Worm (Caenorhabditis elegans) whole organism, mixed stage, embryonic: ENCODE measurements around the gene ptd-2.

ENCODE experiments used
- M03D4.4 ChIP-seq: sonication (generic microtip); optimal IDR thresholded peaks from 2 replicates; lab custom pipeline; 2017; ENCODE audit warnings: mild to moderate bottlenecking, missing genetic modification characterization, missing compliant biosample characterization
- bed-3 ChIP-seq: fragments of 200-800 bp; sonication (Bioruptor generic); optimal IDR thresholded peaks from 3 replicates; lab custom pipeline; 2018; ENCODE audit warnings: mild to moderate bottlenecking, missing genetic modification characterization, moderate library complexity, missing compliant biosample characterization
- blmp-1 ChIP-seq: fragments of 150-350 bp; optimal IDR thresholded peaks from 2 replicates; lab custom pipeline; 2014; ENCODE audit warnings: missing biosample characterization, missing genetic modification characterization
- ceh-39 ChIP-seq: fragments of 150-350 bp; optimal IDR thresholded peaks from 2 replicates; lab custom pipeline; 2014; ENCODE audit warnings: missing biosample characterization, missing genetic modification characterization
- ceh-43 ChIP-seq: fragments of 200-800 bp; sonication (Bioruptor generic); optimal IDR thresholded peaks from 2 replicates; lab custom pipeline; 2018; ENCODE audit warnings: mild to moderate bottlenecking, missing genetic modification characterization, moderate library complexity, missing compliant biosample characterization
- ceh-83 ChIP-seq: fragments of 200-800 bp; sonication (Bioruptor generic); optimal IDR thresholded peaks from 2 replicates; lab custom pipeline; 2018; ENCODE audit warnings: mild to moderate bottlenecking, missing genetic modification characterization, missing compliant biosample characterization
- ces-1 ChIP-seq: fragments of 150-350 bp; optimal IDR thresholded peaks from 2 replicates; lab custom pipeline; 2014; ENCODE audit warnings: missing biosample characterization, missing genetic modification reagents, missing genetic modification characterization
- cnd-1 ChIP-seq: fragments of 200-800 bp; sonication (Bioruptor generic); optimal IDR thresholded peaks from 2 replicates; lab custom pipeline; 2018; ENCODE audit warnings: mild to moderate bottlenecking, missing genetic modification characterization, missing compliant biosample characterization
- drap-1 ChIP-seq: fragments of 200-800 bp; sonication (Bioruptor generic); optimal IDR thresholded peaks from 3 replicates; lab custom pipeline; 2018; ENCODE audit warnings: mild to moderate bottlenecking, missing genetic modification characterization, missing compliant biosample characterization
- elt-1 ChIP-seq: sonication (generic microtip); optimal IDR thresholded peaks from 2 replicates; lab custom pipeline; 2017; ENCODE audit warnings: missing genetic modification characterization, mild to moderate bottlenecking, missing compliant biosample characterization, antibody characterized with exemption, moderate library complexity, borderline replicate concordance; ENCODE audit not compliant: insufficient read depth
- elt-3 ChIP-seq: fragments of 150-350 bp; optimal IDR thresholded peaks from 2 replicates; lab custom pipeline; 2014; ENCODE audit warnings: missing biosample characterization, missing genetic modification characterization
- flh-1 ChIP-seq: fragments of 200-800 bp; sonication (Bioruptor generic); optimal IDR thresholded peaks from 2 replicates; lab custom pipeline; 2018; ENCODE audit warnings: mild to moderate bottlenecking, missing genetic modification characterization, moderate library complexity, missing compliant biosample characterization
- lin-32 ChIP-seq: fragments of 200-800 bp; sonication (Bioruptor generic); optimal IDR thresholded peaks from 2 replicates; lab custom pipeline; 2018; ENCODE audit warnings: mild to moderate bottlenecking, missing genetic modification characterization, missing compliant biosample characterization
- lsy-2 ChIP-seq: fragments of 150-350 bp; optimal IDR thresholded peaks from 2 replicates; lab custom pipeline; 2014; ENCODE audit warnings: missing biosample characterization, missing genetic modification characterization
- mab-5 ChIP-seq: fragments of 150-350 bp; optimal IDR thresholded peaks from 2 replicates; lab custom pipeline; 2014; ENCODE audit warnings: missing biosample characterization, missing genetic modification characterization
- mep-1 ChIP-seq: fragments of 150-350 bp; optimal IDR thresholded peaks from 2 replicates; lab custom pipeline; 2017; ENCODE audit warnings: missing biosample characterization, missing genetic modification reagents, missing genetic modification characterization, inconsistent platforms
- mls-2 ChIP-seq: sonication (generic microtip); optimal IDR thresholded peaks from 2 replicates; lab custom pipeline; 2016; ENCODE audit warnings: mild to moderate bottlenecking, missing genetic modification characterization, moderate library complexity, missing compliant biosample characterization
- nhr-12 ChIP-seq: fragments of 150-350 bp; optimal IDR thresholded peaks from 2 replicates; lab custom pipeline; 2014; ENCODE audit warnings: missing biosample characterization, missing genetic modification characterization
- nhr-2 ChIP-seq: fragments of 150-350 bp; optimal IDR thresholded peaks from 2 replicates; lab custom pipeline; 2014; ENCODE audit warnings: missing biosample characterization, missing genetic modification characterization
- nhr-28 ChIP-seq: fragments of 150-350 bp; optimal IDR thresholded peaks from 2 replicates; lab custom pipeline; 2014; ENCODE audit warnings: missing biosample characterization, missing genetic modification characterization
- nhr-76 ChIP-seq: sonication (generic microtip); optimal IDR thresholded peaks from 2 replicates; lab custom pipeline; 2017; ENCODE audit warnings: missing biosample characterization, missing genetic modification characterization
- pha-4 ChIP-seq: fragments of 150-350 bp; optimal IDR thresholded peaks from 2 replicates; lab custom pipeline; 2018; ENCODE audit warnings: missing biosample characterization, missing genetic modification reagents, missing genetic modification characterization
- snpc-4 ChIP-seq: fragments of 150-350 bp; optimal IDR thresholded peaks from 2 replicates; lab custom pipeline; 2014; ENCODE audit warnings: missing biosample characterization, missing genetic modification characterization
- sptf-1 ChIP-seq: sonication (generic microtip); optimal IDR thresholded peaks from 2 replicates; lab custom pipeline; 2017; ENCODE audit warnings: mild to moderate bottlenecking, missing genetic modification characterization, moderate library complexity, missing compliant biosample characterization
- tbx-8 ChIP-seq: fragments of 200-800 bp; sonication (Bioruptor generic); optimal IDR thresholded peaks from 2 replicates; lab custom pipeline; 2018; ENCODE audit warnings: mild to moderate bottlenecking, missing genetic modification characterization, moderate library complexity, missing compliant biosample characterization
- unc-120 ChIP-seq: sonication (generic microtip); optimal IDR thresholded peaks from 2 replicates; lab custom pipeline; 2017; ENCODE audit warnings: missing genetic modification characterization, missing compliant biosample characterization; ENCODE audit not compliant: poor library complexity, severe bottlenecking
- unc-39 ChIP-seq: fragments of 150-350 bp; optimal IDR thresholded peaks from 2 replicates; lab custom pipeline; 2014; ENCODE audit warnings: missing biosample characterization, missing genetic modification characterization
- unc-62 ChIP-seq: fragments of 150-350 bp; optimal IDR thresholded peaks from 2 replicates; lab custom pipeline; 2014; ENCODE audit warnings: missing biosample characterization, missing genetic modification reagents, missing genetic modification characterization
- zip-8 ChIP-seq: fragments of 150-350 bp; optimal IDR thresholded peaks from 2 replicates; lab custom pipeline; 2014; ENCODE audit warnings: missing biosample characterization, missing genetic modification characterization
- ztf-11 ChIP-seq: fragments of 150-350 bp; optimal IDR thresholded peaks from 2 replicates; lab custom pipeline; 2014; ENCODE audit warnings: missing biosample characterization, missing genetic modification characterization

ptd-2 gene

DNA sequence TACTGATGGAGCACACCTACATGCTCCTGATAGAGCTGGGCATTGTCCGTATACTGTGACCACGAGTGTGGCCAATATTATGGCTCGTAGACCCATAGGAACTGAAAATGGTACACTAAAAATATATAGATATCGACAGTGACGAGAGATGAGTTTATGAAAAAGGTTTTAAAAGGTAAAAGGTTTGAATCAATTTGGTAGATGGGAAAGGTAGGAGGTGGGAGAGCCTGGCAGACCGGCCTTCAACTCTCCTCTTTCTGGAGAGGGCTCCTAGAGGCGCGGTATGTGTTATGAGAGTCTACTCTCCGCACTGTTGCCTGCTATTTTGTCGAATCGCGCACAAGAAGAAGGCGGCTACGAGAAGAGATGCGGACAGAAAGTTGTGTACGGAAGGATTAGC lies 37.4 kb downstream of the ptd-2 start, which contains the start of gene lron-2:
TSS of gene lron-2 (minus strand) at position 101 of the 400 bp plus-strand sequence.
- TF ChIP-seq snpc-4 (tag; lab: Kevin White, UChicago) (no peak), nhr-76 (tag; lab: Kevin White, UChicago) (no peak), blmp-1 (tag; lab: Kevin White, UChicago) (no peak), unc-62 (GFP tag; lab: Kevin White, UChicago) (no peak), ces-1 (GFP tag; lab: Kevin White, UChicago) (no peak), ceh-39 (tag; lab: Kevin White, UChicago) (no peak), tbx-8 (GFP tag; lab: Kevin White, UChicago) (no peak), flh-1 (no peak), pha-4 (tag; lab: Kevin White, UChicago) (no peak), nhr-28 (tag; lab: Kevin White, UChicago) (no peak), ceh-43 (no peak), lsy-2 (tag; lab: Kevin White, UChicago) (no peak), mls-2 (tag; lab: Kevin White, UChicago) (no peak), bed-3 (GFP tag; lab: Kevin White, UChicago) (no peak), ceh-83 (no peak), lin-32 (GFP tag; lab: Kevin White, UChicago) (no peak), unc-39 (tag; lab: Kevin White, UChicago) (no peak), elt-3 (tag; lab: Kevin White, UChicago) (no peak)

DNA sequence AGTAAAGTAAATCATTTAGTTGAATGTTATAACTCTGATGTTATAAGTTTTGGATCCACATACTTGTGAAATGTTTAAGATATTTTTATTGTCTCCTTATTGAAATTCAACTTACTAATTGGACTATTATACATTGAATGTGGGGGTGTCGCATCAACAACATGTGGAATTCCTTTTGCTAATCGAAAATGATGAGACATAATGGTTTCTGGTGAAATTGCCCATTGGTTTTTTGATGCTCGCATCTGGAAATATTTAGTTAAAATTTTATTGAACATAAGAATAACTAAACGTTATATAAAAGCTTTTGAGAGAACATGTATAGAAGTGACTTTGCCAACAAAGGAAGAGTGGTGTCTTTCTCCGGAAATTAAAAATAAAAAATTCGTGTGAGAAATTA lies 41.9 kb downstream of the ptd-2 start, which contains the start of gene ZK682.7:
TSS of gene ZK682.7 (minus strand) at position 247 of the 400 bp plus-strand sequence.
- no peak for TF ChIP-seq nhr-28 (tag; lab: Kevin White, UChicago)
- no peak for TF ChIP-seq ceh-39 (tag; lab: Kevin White, UChicago)
- TF ChIP-seq, all 35 proteins: peak for 0

DNA sequence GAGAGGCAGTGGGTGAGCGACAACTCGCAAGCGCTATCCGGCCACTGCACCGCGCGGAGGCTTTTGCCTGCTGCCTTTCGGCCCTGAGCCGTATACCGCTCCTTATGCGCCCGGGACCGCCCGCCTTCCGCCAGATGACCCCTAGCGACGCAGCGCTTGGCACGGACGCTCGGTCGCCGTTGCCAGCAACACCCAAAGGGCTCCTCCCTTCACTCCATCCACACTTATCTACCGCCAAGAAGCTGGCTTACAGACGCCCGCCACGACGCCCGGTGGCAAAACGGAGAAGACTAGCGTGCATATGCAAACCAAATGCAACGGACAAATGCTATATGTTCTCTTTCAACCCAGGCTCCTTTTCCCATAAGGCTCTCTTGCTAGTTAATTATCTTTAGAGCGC lies 43.3 kb downstream of the ptd-2 start:
- TF ChIP-seq ces-1 (GFP tag; lab: Kevin White, UChicago) (peak; percentile 59), sptf-1 (tag; lab: Kevin White, UChicago) (peak; percentile 61), drap-1 (peak; percentile 29), cnd-1 (peak; percentile 1), blmp-1 (tag; lab: Kevin White, UChicago) (no peak), bed-3 (GFP tag; lab: Kevin White, UChicago) (peak; percentile 6), mls-2 (tag; lab: Kevin White, UChicago) (peak; percentile 19), tbx-8 (GFP tag; lab: Kevin White, UChicago) (no peak), nhr-12 (tag; lab: Kevin White, UChicago) (no peak), ceh-83 (peak; percentile 25), M03D4.4 (tag; lab: Kevin White, UChicago) (peak; percentile 31), zip-8 (tag; lab: Kevin White, UChicago) (no peak), ceh-43 (peak; percentile 24)
- TF ChIP-seq, all 35 proteins: peak for 9

DNA sequence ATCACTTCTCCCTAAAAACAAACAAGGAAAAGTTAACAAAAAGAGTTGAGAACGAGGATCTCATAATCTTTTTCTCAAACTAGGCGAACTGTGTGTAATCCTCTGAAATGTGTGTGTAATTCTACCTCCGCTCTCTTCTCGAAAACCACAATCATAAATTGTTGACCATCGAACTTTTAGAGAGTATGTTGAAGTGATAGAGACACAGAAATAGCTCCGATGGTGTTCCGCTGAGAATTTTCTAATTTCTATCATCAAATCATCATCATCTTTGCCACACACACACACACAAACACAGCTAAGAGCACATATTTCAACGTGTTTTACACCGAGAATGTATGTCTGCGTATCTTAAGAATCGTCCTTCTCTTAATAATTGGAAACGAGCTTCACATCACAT lies 45.5 kb downstream of the ptd-2 start:
- TF ChIP-seq ceh-39 (tag; lab: Kevin White, UChicago) = no peak
- TF ChIP-seq blmp-1 (tag; lab: Kevin White, UChicago) = no peak
- peak; percentile 18 for TF ChIP-seq unc-62 (GFP tag; lab: Kevin White, UChicago)
- TF ChIP-seq mep-1 = no peak
- TF ChIP-seq nhr-12 (tag; lab: Kevin White, UChicago) = no peak
- no peak for TF ChIP-seq M03D4.4 (tag; lab: Kevin White, UChicago)
- no peak for TF ChIP-seq nhr-76 (tag; lab: Kevin White, UChicago)
- no peak for TF ChIP-seq drap-1
- peak; percentile 49 for TF ChIP-seq unc-120 (tag; lab: Kevin White, UChicago)
- TF ChIP-seq lin-32 (GFP tag; lab: Kevin White, UChicago) = no peak
- TF ChIP-seq ztf-11 (tag; lab: Kevin White, UChicago) = no peak
- TF ChIP-seq ceh-83 = no peak
- TF ChIP-seq ceh-43 = no peak
- no peak for TF ChIP-seq lsy-2 (tag; lab: Kevin White, UChicago)
- TF ChIP-seq cnd-1 = no peak
- TF ChIP-seq elt-3 (tag; lab: Kevin White, UChicago) = no peak
- TF ChIP-seq nhr-2 (tag; lab: Kevin White, UChicago) = no peak
- TF ChIP-seq zip-8 (tag; lab: Kevin White, UChicago) = no peak
- TF ChIP-seq tbx-8 (GFP tag; lab: Kevin White, UChicago) = no peak
- no peak for TF ChIP-seq flh-1
- peak; percentile 12 for TF ChIP-seq pha-4 (tag; lab: Kevin White, UChicago)
- TF ChIP-seq, all 35 proteins: peak for 3

DNA sequence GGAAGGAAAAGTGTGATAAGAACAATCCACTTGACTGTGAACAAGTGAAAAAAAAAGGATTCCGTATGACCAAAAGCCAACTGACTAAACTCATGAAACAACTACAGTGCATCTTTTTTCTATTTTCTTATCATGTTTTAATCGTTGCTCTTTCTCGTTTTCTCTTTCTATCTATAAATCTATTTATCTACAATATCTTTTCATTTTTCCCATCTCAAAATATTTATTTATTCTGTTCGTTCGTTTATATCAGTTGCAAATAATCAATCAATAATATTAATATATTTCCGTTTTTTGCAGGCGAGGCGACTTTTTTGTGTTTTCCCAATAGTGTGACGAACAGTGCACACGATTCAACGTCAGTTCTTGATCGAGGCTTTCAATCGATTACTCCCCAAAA lies 47.3 kb downstream of the ptd-2 start, which contains the start of gene F44A2.5:
TSS of gene F44A2.5 (plus strand) at position 301 of the 400 bp plus-strand sequence.
- TF ChIP-seq mab-5 = no peak
- TF ChIP-seq nhr-76 (tag; lab: Kevin White, UChicago) = no peak
- no peak for TF ChIP-seq snpc-4 (tag; lab: Kevin White, UChicago)
- TF ChIP-seq ceh-39 (tag; lab: Kevin White, UChicago) = no peak
- TF ChIP-seq drap-1 = no peak
- TF ChIP-seq unc-120 (tag; lab: Kevin White, UChicago) = no peak
- no peak for TF ChIP-seq elt-1 (tag; lab: Kevin White, UChicago)
- TF ChIP-seq mep-1 = no peak
